Worm (Caenorhabditis elegans) whole organism, L3 larva: ENCODE results near the gene szy-4.

Source experiments
- aly-2 ChIP-seq: fragments of 150-350 bp; optimal IDR thresholded peaks from 2 replicates; lab custom pipeline; 2014; ENCODE audit warnings: missing biosample characterization, missing genetic modification characterization
- elt-3 ChIP-seq, 3 experiments: fragments of 150-350 bp in 1 of 3; sonication (generic microtip) in 2 of 3; optimal IDR thresholded peaks; 2 replicates in 2 of 3; 4 replicates in 1 of 3; lab custom pipeline; 2014 to 2017; ENCODE audit warnings: missing biosample characterization in 3 of 3, missing genetic modification characterization in 3 of 3
- fos-1 ChIP-seq: fragments of 150-350 bp; optimal IDR thresholded peaks from 2 replicates; lab custom pipeline; 2014; ENCODE audit warnings: missing biosample characterization, missing genetic modification characterization
- lin-15B ChIP-seq: fragments of 150-350 bp; optimal IDR thresholded peaks from 2 replicates; lab custom pipeline; 2014; ENCODE audit warnings: missing biosample characterization, missing genetic modification characterization
- nhr-11 ChIP-seq: fragments of 150-350 bp; optimal IDR thresholded peaks from 2 replicates; lab custom pipeline; 2014; ENCODE audit warnings: missing biosample characterization, missing genetic modification characterization
- nhr-237 ChIP-seq: fragments of 150-350 bp; optimal IDR thresholded peaks from 2 replicates; lab custom pipeline; 2014; ENCODE audit warnings: missing biosample characterization, missing genetic modification characterization
- nhr-77 ChIP-seq: fragments of 150-350 bp; optimal IDR thresholded peaks from 2 replicates; lab custom pipeline; 2014; ENCODE audit warnings: missing biosample characterization, missing genetic modification characterization
- skn-1 ChIP-seq: fragments of 150-350 bp; optimal IDR thresholded peaks from 2 replicates; lab custom pipeline; 2014; ENCODE audit warnings: missing biosample characterization, missing genetic modification characterization
- ztf-11 ChIP-seq: fragments of 150-350 bp; optimal IDR thresholded peaks from 2 replicates; lab custom pipeline; 2014; ENCODE audit warnings: missing biosample characterization, missing genetic modification characterization

ce11 chrII:6241758-6242157, 43.3 kb downstream of the szy-4 start, which contains the start of gene T24H7.8:
- TF ChIP-seq ztf-11 (tag; lab: Kevin White, UChicago) = no peak
- no peak for TF ChIP-seq aly-2 (tag; lab: Kevin White, UChicago)
- TF ChIP-seq skn-1 (tag; lab: Kevin White, UChicago) = no peak
- no peak for TF ChIP-seq fos-1 (tag; lab: Kevin White, UChicago)
- TF ChIP-seq nhr-77 (tag; lab: Kevin White, UChicago) = no peak
- TF ChIP-seq nhr-237 (tag; lab: Kevin White, UChicago) = no peak
- TF ChIP-seq lin-15B (tag; lab: Kevin White, UChicago) = no peak
- TF ChIP-seq elt-3 (tag; optimal IDR thresholded peaks at IDR 0.05; lab: Kevin White, UChicago) = no peak
- no peak for TF ChIP-seq nhr-11 (tag; lab: Kevin White, UChicago)
